Worm (Caenorhabditis elegans): ENCODE measurements around the gene C17E7.12.

- no peak for TF ChIP-seq zip-11 (GFP tag; IDR thresholded peaks at IDR 0.05)
- TF ChIP-seq lir-3 (tag; optimal IDR thresholded peaks at IDR 0.05) = no peak
- no peak for TF ChIP-seq T20F7.1 (GFP tag; optimal IDR thresholded peaks at IDR 0.05)
- no peak for TF ChIP-seq dpl-1 (GFP tag; optimal IDR thresholded peaks at IDR 0.05)
- TF ChIP-seq zag-1 (tag; optimal IDR thresholded peaks at IDR 0.05) = no peak
Observed at ce11 chrV:3927522-3927921, 35.7 kb upstream of the C17E7.12 start.

Measured in whole organism, L4 larva.